Fruit fly (Drosophila melanogaster) whole organism, pupa: ENCODE measurements around the gene CG17217.

Experiments
- CG14655 ChIP-seq: fragments of 200-800 bp; sonication (Bioruptor generic); optimal IDR thresholded peaks from 3 replicates; lab custom pipeline; 2017; ENCODE audit warnings: mild to moderate bottlenecking, missing biosample characterization, missing genetic modification reagents, missing genetic modification characterization
- CG17806 ChIP-seq: fragments of 200-800 bp; sonication (Bioruptor generic); optimal IDR thresholded peaks from 2 replicates; lab custom pipeline; 2018; ENCODE audit warnings: missing biosample characterization, mild to moderate bottlenecking, missing genetic modification characterization, moderate library complexity
- CG8301 ChIP-seq: fragments of 200-800 bp; sonication (Bioruptor generic); optimal IDR thresholded peaks from 2 replicates; lab custom pipeline; 2018; ENCODE audit warnings: missing biosample characterization, mild to moderate bottlenecking, missing genetic modification characterization
- CG9948 ChIP-seq: fragments of 200-800 bp; sonication (Bioruptor generic); optimal IDR thresholded peaks from 2 replicates; lab custom pipeline; 2018; ENCODE audit warnings: missing biosample characterization, mild to moderate bottlenecking, missing genetic modification characterization, moderate library complexity
- D1 ChIP-seq: fragments of 200-800 bp; sonication (Bioruptor generic); optimal IDR thresholded peaks from 2 replicates; lab custom pipeline; 2018; ENCODE audit warnings: missing biosample characterization, mild to moderate bottlenecking, missing genetic modification characterization, moderate library complexity
- EcR ChIP-seq: fragments of 200-800 bp; sonication (Bioruptor generic); optimal IDR thresholded peaks from 3 replicates; lab custom pipeline; 2019; ENCODE audit warnings: missing biosample characterization, missing genetic modification characterization, mild to moderate bottlenecking, moderate library complexity, missing genetic modification reagents
- Ets98B ChIP-seq: fragments of 200-800 bp; sonication (Bioruptor generic); IDR thresholded peaks from 2 replicates; pipeline ENCODE4 v1.3.6; 2022; ENCODE audit warnings: missing biosample characterization, missing genetic modification characterization
- Snoo ChIP-seq: fragments of 200-800 bp; sonication (Bioruptor generic); optimal IDR thresholded peaks from 3 replicates; lab custom pipeline; 2017; ENCODE audit warnings: missing biosample characterization, mild to moderate bottlenecking, missing genetic modification characterization, inconsistent platforms

DNA sequence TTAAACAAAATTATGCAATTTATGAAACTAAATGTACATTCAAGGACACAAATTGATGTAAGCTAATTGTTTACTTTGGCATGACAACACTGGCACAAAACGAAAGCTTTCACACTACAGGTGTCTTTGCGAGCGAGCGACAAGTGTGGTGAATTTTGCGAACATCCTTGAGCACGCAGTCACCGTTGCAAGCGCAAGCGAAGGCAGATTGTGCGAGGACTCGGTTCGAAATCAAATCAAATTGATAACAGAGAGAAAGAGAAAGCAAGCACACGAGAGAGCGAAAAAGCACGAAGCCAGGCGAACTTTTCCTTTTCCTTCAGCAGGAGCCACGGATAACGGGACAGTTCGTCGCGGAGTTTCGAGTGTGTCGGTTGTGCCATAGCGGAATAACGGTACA, 27.9 kb upstream of the CG17217 start, which contains the start of gene CG31760:
- no peak for TF ChIP-seq CG8301 (tag; lab: Kevin White, UChicago)
- TF ChIP-seq Snoo (tag; lab: Kevin White, UChicago): no peak
- no peak for TF ChIP-seq EcR
- TF ChIP-seq CG14655 (GFP tag; lab: Kevin White, UChicago): no peak
- TF ChIP-seq D1 (tag; lab: Kevin White, UChicago): no peak
- no peak for TF ChIP-seq CG9948 (tag; lab: Kevin White, UChicago)
- TF ChIP-seq CG17806 (tag; lab: Kevin White, UChicago): no peak
- no peak for TF ChIP-seq Ets98B (GFP tag; lab: Robert Waterston, UW)
